Worm (Caenorhabditis elegans): Measurements from ENCODE around the gene sgt-1.

DNA sequence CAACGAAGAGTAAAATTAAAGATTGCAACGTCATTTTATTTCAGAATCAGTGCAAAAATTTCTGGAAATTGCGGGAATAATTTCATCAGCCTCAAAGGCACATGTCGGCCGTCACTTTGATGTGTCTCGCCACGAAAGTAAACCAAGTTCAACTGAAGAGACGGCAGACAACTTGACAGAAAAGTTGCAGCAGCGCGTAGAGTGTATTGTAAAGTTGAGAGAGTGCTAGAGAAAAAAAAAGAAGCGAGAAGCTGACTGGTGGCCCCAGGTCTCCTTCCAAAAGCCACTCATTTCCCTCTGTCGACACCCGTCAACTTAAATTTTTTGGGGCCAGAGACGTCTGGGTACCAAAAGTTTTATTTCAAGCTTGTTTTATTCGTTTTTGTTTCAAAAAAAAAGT is 681 bp upstream of the sgt-1 start:
- TF ChIP-seq unc-55 (GFP tag; optimal IDR thresholded peaks at IDR 0.05): peak; percentile 93
- no peak for TF ChIP-seq unc-62 (GFP tag; optimal IDR thresholded peaks at IDR 0.05)
- peak; percentile 58 for TF ChIP-seq lin-13 (GFP tag; optimal IDR thresholded peaks at IDR 0.05)
- no peak for TF ChIP-seq sma-3 (GFP tag; optimal IDR thresholded peaks at IDR 0.05)
- no peak for TF ChIP-seq ceh-82 (tag; optimal IDR thresholded peaks at IDR 0.05)
- TF ChIP-seq sma-9 (GFP tag; optimal IDR thresholded peaks at IDR 0.05): peak; percentile 70
- no peak for TF ChIP-seq sma-9 (tag; optimal IDR thresholded peaks at IDR 0.05)

All from whole organism, L2 larva.